Fruit fly (Drosophila melanogaster): ENCODE measurements around the gene robl22E.

Gene robl22E

DNA sequence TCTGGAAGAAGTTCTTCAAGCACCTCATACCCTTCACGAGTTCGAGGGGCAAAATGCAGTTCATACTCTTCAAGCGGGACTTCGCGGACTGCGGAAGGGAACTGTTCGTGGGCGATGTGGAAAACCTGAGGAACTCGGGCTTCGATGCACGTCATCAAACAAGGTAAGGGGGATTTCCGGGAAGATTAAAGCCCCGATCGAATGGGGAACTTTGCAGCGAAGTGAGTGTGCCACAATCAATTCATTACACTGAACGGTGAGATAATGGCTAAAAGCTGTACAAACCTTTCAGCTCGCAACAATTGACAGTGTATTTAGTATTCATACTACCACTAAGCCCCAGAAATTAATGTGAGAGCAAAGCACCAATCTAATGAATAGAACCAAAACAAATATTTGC lies 47.8 kb downstream of the robl22E start:
- TF ChIP-seq jim (GFP tag; optimal IDR thresholded peaks at IDR 0.05), result no peak
- no peak for TF ChIP-seq Rel (GFP tag; optimal IDR thresholded peaks at IDR 0.05)
- peak; percentile 91 for TF ChIP-seq Rel (tag; optimal IDR thresholded peaks at IDR 0.05)

DNA sequence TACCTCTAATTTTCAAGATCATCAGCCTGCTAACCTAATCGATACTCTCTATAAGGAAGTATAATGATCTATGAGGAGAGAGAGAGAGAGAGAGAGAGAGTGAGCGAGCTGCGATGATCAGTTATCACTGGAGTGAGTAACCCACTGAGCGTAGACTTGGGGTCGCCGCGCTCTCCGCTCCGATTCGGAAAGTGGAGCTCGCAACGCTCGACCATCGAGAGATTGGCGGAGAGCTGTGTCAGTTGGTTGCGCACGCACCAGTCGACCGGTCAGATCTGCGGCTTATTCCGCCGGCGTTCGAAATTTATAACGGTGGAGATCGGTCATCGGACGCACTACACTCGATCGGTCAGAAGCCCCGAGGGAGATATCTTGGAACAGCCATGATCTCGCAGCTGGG lies 48.4 kb downstream of the robl22E start, which contains the start of gene CG4267:
Gene CG4267 (plus strand): TSS at position 240 of the 400 bp plus-strand sequence.
- TF ChIP-seq Dif (GFP tag; optimal IDR thresholded peaks at IDR 0.05; ENCODE audit: partially characterized antibody), result peak; percentile 97
- TF ChIP-seq jim (GFP tag; optimal IDR thresholded peaks at IDR 0.05), result no peak
- peak; percentile 45 for TF ChIP-seq Hr83 (GFP tag; optimal IDR thresholded peaks at IDR 0.05; ENCODE audit: poor library complexity, severe bottlenecking)
- TF ChIP-seq Vsx2 (GFP tag; optimal IDR thresholded peaks at IDR 0.05; ENCODE audit: partially characterized antibody), result peak; percentile 77
- peak; percentile 82 to 92 for TF ChIP-seq dl (GFP tag; optimal IDR thresholded peaks at IDR 0.05; ENCODE audit: insufficient read depth in 1 of 2, partially characterized antibody in 2 of 2)
- peak; percentile 11 for TF ChIP-seq h (GFP tag; optimal IDR thresholded peaks at IDR 0.05)

DNA sequence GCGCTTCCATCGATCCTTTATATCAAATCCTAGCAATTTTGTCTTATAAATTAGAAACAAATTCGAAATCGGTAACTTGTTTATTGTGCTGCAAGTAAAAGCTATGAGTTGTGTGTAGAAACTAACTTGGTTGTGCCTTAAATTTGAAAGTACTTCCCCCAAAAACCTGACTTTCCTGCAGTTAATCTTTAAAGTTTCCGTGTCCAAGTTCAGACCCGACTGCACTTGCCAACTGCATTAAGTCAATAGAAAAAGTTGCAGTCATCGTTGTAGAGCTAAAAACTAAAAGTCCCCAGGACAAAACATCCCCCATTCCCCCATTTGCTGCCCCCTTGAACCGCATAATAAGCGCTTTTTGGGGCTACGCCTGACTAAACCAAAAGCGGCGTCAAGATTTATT lies 50.0 kb downstream of the robl22E start, which contains the start of gene Tengl1:
Gene Tengl1 (minus strand): TSS at position 101 of the 400 bp plus-strand sequence.
- TF ChIP-seq dl (GFP tag; optimal IDR thresholded peaks at IDR 0.05; ENCODE audit: insufficient read depth in 1 of 2, partially characterized antibody in 2 of 2) (no peak), lola (GFP tag; optimal IDR thresholded peaks at IDR 0.05) (no peak), Mio (GFP tag; optimal IDR thresholded peaks at IDR 0.05) (no peak), Dfd (GFP tag; optimal IDR thresholded peaks at IDR 0.05) (no peak), ey (GFP tag; optimal IDR thresholded peaks at IDR 0.05) (no peak), tai (GFP tag; optimal IDR thresholded peaks at IDR 0.05) (no peak), N (GFP tag; optimal IDR thresholded peaks at IDR 0.05) (no peak), pan (optimal IDR thresholded peaks at IDR 0.05) (no peak), Rel (GFP tag; optimal IDR thresholded peaks at IDR 0.05) (no peak), Rel (tag; optimal IDR thresholded peaks at IDR 0.05) (no peak)

All from whole organism, wandering third instar larva.